Worm (Caenorhabditis elegans) whole organism, young adult: ENCODE data around the gene lin-37.

Source experiments
- T26A5.8 ChIP-seq: sonication (generic microtip); optimal IDR thresholded peaks from 2 replicates; lab custom pipeline; 2016; ENCODE audit warnings: missing genetic modification characterization, missing compliant biosample characterization
- Y53F4B.3 ChIP-seq: fragments of 200-800 bp; sonication (Bioruptor generic); IDR thresholded peaks from 2 replicates; pipeline ENCODE4 v1.3.6; 2022; ENCODE audit warnings: missing genetic modification reagents, missing genetic modification characterization, missing compliant biosample characterization
- Y67H2A.10 ChIP-seq: fragments of 200-800 bp; sonication (Bioruptor generic); conservative IDR thresholded peaks from 2 replicates; pipeline ENCODE4 v1.3.6; 2022; ENCODE audit warnings: missing genetic modification reagents, missing genetic modification characterization, missing compliant biosample characterization
- attf-5 ChIP-seq: fragments of 200-800 bp; sonication (Bioruptor generic); optimal IDR thresholded peaks from 2 replicates; lab custom pipeline; 2018; ENCODE audit warnings: mild to moderate bottlenecking, missing genetic modification characterization, missing compliant biosample characterization
- ceh-91 ChIP-seq: fragments of 200-800 bp; sonication (Bioruptor generic); IDR thresholded peaks from 2 replicates; pipeline ENCODE4 v1.3.6; 2022; ENCODE audit warnings: missing genetic modification reagents, missing genetic modification characterization, missing compliant biosample characterization
- tbp1 ChIP-seq: fragments of 200-800 bp; sonication (Bioruptor generic); optimal IDR thresholded peaks from 2 replicates; lab custom pipeline; 2018; ENCODE audit warnings: mild to moderate bottlenecking, missing genetic modification characterization, missing compliant biosample characterization
- unc-62 ChIP-seq: fragments of 150-350 bp; optimal IDR thresholded peaks from 2 replicates; lab custom pipeline; 2014; ENCODE audit warnings: missing biosample characterization, missing genetic modification reagents, missing genetic modification characterization

DNA sequence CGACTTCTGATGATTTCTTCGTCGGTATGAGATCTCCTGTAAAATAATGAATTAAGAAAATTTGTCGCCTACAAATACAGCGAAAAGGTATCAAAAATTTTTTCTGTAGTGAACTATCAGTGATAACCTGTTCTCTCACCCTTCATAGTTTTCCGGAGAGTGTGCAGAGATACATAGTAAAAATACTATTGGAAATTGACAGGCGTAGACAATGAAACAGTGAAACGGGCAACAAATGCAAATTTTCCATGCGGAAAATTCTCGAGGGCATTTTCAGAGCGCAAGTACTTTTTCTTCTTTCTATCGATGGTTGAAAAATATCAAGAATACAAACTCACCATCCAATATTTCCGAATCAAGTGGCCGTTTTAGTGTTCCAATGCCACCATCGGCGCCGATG lies 14.8 kb upstream of the lin-37 start:
- no peak for TF ChIP-seq Y53F4B.3
- no peak for TF ChIP-seq ceh-91 (GFP tag; lab: Robert Waterston, UW)
- TF ChIP-seq unc-62 (GFP tag; lab: Kevin White, UChicago), result no peak
- TF ChIP-seq tbp1 (GFP tag; lab: Kevin White, UChicago), result no peak
- no peak for TF ChIP-seq Y67H2A.10 (GFP tag; lab: Robert Waterston, UW)
- no peak for TF ChIP-seq T26A5.8 (tag; lab: Kevin White, UChicago)
- TF ChIP-seq attf-5 (GFP tag; lab: Kevin White, UChicago), result peak; percentile 41
